Worm (Caenorhabditis elegans): ENCODE data around the gene ugt-42.

DNA sequence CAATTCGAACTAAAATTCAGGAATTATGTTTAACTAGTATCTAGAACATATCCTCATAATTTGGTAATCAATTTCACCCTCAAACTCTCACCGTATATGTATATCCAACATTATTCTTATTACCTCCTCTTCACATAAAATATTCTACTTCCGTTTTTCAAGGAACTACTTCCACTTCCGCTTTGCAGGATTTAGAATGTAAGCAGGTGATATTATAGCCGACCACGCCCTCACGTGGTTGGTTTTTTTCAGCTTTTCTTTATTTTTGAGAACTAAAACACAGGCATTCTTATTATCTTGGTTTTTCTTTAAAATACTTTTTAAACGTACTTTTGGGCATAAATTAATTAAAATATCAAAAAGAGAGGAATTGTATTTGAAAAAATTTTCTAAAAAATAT is 29.1 kb upstream of the ugt-42 start:
- no peak for TF ChIP-seq aha-1 (tag; optimal IDR thresholded peaks at IDR 0.05)
- no peak for TF ChIP-seq fkh-10 (GFP tag; optimal IDR thresholded peaks at IDR 0.05)
- no peak for TF ChIP-seq skn-1 (tag; optimal IDR thresholded peaks at IDR 0.05)
- no peak for TF ChIP-seq ceh-90 (tag; optimal IDR thresholded peaks at IDR 0.05)
- TF ChIP-seq ceh-82 (tag; optimal IDR thresholded peaks at IDR 0.05): no peak
- peak in 1 of 2 experiments; percentile 38 for TF ChIP-seq lsy-2 (tag; optimal IDR thresholded peaks at IDR 0.05)

Measured in whole organism, L1 larva.